Worm (Caenorhabditis elegans): ENCODE data around the gene H37A05.2.

DNA sequence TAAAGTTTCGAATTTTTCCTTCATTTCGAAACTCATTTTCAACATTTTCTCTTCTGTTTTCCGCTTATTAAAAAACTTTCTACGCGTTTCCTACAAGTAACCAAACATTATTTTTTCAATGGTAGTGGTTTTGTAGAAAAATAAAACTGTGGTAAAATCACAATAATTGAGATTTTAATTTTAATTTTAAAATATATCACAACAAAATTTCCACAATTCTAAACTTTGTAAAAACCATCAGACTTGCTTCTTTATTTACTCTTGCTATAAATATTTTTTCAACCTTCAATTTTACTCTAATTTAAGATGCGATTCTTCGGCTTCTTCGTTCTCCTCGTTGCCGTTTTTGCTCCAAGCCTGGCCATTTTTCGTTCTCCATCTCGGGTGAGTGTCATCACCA lies 46.1 kb downstream of the H37A05.2 start, which contains the start of gene F53F4.17:
- TF ChIP-seq nhr-11 (tag; optimal IDR thresholded peaks at IDR 0.05), result no peak
- TF ChIP-seq ama-1 (optimal IDR thresholded peaks at IDR 0.05), result no peak
- no peak for TF ChIP-seq mdl-1 (tag; optimal IDR thresholded peaks at IDR 0.05)
- no peak for TF ChIP-seq dmd-4 (tag; optimal IDR thresholded peaks at IDR 0.05)
- no peak for TF ChIP-seq ceh-82 (tag; optimal IDR thresholded peaks at IDR 0.05)
- TF ChIP-seq unc-62 (GFP tag; optimal IDR thresholded peaks at IDR 0.05), result no peak
- no peak for TF ChIP-seq nhr-77 (tag; optimal IDR thresholded peaks at IDR 0.05)
- no peak for TF ChIP-seq lin-13 (GFP tag; optimal IDR thresholded peaks at IDR 0.05)
- no peak for TF ChIP-seq ztf-11 (tag; optimal IDR thresholded peaks at IDR 0.05)
- TF ChIP-seq ceh-16 (tag; optimal IDR thresholded peaks at IDR 0.05), result no peak
- no peak for TF ChIP-seq elt-3 (tag; optimal IDR thresholded peaks at IDR 0.05)
- TF ChIP-seq unc-39 (tag; optimal IDR thresholded peaks at IDR 0.05), result no peak
- no peak for TF ChIP-seq egl-27 (tag; optimal IDR thresholded peaks at IDR 0.05)
